Worm (Caenorhabditis elegans): ENCODE data around the gene R07B7.10.

DNA sequence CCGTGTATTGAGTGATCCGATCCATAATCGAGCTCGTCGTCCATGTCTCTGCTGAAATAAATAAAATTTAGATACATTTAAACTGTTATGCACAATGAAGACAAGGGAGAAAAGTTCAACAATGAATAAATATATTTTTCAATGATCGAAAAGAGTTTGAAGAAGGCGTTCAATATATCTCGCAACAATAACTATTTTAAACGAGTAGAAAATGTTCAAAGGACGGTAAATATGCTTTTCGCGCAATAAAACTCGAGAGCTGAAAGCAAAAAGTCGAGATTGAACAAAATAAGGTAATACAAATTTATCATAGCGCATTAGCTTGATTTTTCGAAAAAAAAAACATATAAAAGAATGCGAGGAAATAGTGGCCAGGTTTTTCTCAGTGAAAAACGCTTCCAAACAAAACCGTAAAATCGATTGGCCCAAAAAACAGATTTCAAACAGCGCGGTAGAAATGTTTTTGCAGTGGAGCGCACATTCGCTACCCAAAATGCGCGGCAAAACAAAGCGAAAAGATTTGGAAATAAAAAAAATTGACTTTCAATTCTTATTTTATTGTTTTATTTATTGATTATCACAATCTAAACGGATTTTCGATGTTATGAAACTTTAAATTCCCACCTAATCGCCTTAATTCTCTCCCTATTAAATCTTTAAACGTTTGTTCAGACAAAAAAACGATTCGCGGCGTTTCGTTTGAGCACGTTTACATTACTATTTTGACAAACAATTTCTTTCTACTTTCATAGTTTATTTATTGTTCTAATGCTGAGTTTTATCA lies 42.0 kb upstream of the R07B7.10 start, which contains the start of the genes kup-1 and F10C2.4:
- TF ChIP-seq W03F9.2 (tag; optimal IDR thresholded peaks at IDR 0.05) (no peak), him-1 (tag; optimal IDR thresholded peaks at IDR 0.05) (no peak)
